Worm (Caenorhabditis elegans) whole organism, late embryonic: ENCODE measurements around the gene F37B12.1.

Source experiments
- C08G9.2 ChIP-seq: sonication (generic microtip); optimal IDR thresholded peaks from 2 replicates; lab custom pipeline; 2016; ENCODE audit warnings: mild to moderate bottlenecking, missing genetic modification characterization, moderate library complexity, missing compliant biosample characterization
- C38D4.7 ChIP-seq: fragments of 200-800 bp; sonication (Bioruptor generic); optimal IDR thresholded peaks from 2 replicates; lab custom pipeline; 2018; ENCODE audit warnings: mild to moderate bottlenecking, missing genetic modification characterization, moderate library complexity, missing compliant biosample characterization
- F13H6.1 ChIP-seq: sonication (generic microtip); optimal IDR thresholded peaks from 2 replicates; lab custom pipeline; 2016; ENCODE audit warnings: missing genetic modification characterization, missing compliant biosample characterization
- K02D7.2 ChIP-seq: sonication (generic microtip); optimal IDR thresholded peaks from 2 replicates; lab custom pipeline; 2017; ENCODE audit warnings: mild to moderate bottlenecking, missing genetic modification characterization, missing compliant biosample characterization
- K09A11.1 ChIP-seq: sonication (generic microtip); optimal IDR thresholded peaks from 2 replicates; lab custom pipeline; 2017; ENCODE audit warnings: antibody characterized with exemption, mild to moderate bottlenecking, missing genetic modification characterization, missing compliant biosample characterization; ENCODE audit not compliant: insufficient read depth
- T23F11.4 ChIP-seq: fragments of 200-800 bp; sonication (Bioruptor generic); optimal IDR thresholded peaks from 2 replicates; lab custom pipeline; 2018; ENCODE audit warnings: mild to moderate bottlenecking, missing genetic modification characterization, missing compliant biosample characterization
- ahr-1 ChIP-seq: sonication (generic microtip); optimal IDR thresholded peaks from 2 replicates; lab custom pipeline; 2016; ENCODE audit warnings: missing genetic modification characterization, missing compliant biosample characterization
- ceh-18 ChIP-seq: sonication (generic microtip); optimal IDR thresholded peaks from 2 replicates; lab custom pipeline; 2016; ENCODE audit warnings: missing genetic modification characterization, missing compliant biosample characterization
- ceh-19 ChIP-seq: fragments of 200-800 bp; sonication (Bioruptor generic); optimal IDR thresholded peaks from 2 replicates; lab custom pipeline; 2018; ENCODE audit warnings: mild to moderate bottlenecking, missing genetic modification characterization, missing compliant biosample characterization
- ceh-2 ChIP-seq: sonication (generic microtip); optimal IDR thresholded peaks from 2 replicates; lab custom pipeline; 2016; ENCODE audit warnings: missing genotype, missing genetic modification characterization, missing compliant biosample characterization
- ceh-24 ChIP-seq: sonication (generic microtip); optimal IDR thresholded peaks from 2 replicates; lab custom pipeline; 2016; ENCODE audit warnings: mild to moderate bottlenecking, missing genetic modification characterization, missing compliant biosample characterization
- ceh-30 ChIP-seq: fragments of 150-350 bp; optimal IDR thresholded peaks from 2 replicates; lab custom pipeline; 2014; ENCODE audit warnings: missing biosample characterization, missing genetic modification characterization
- ceh-45 ChIP-seq: fragments of 200-800 bp; sonication (Bioruptor generic); IDR thresholded peaks from 2 replicates; pipeline ENCODE4 v1.3.6; 2022; ENCODE audit warnings: missing genetic modification reagents, missing genetic modification characterization, missing compliant biosample characterization
- che-1 ChIP-seq: sonication (generic microtip); optimal IDR thresholded peaks from 2 replicates; lab custom pipeline; 2016; ENCODE audit warnings: mild to moderate bottlenecking, missing genetic modification characterization, missing compliant biosample characterization
- dmd-4 ChIP-seq: sonication (generic microtip); optimal IDR thresholded peaks from 2 replicates; lab custom pipeline; 2016; ENCODE audit warnings: borderline replicate concordance, missing genetic modification characterization, missing compliant biosample characterization
- dve-1 ChIP-seq: sonication (generic microtip); optimal IDR thresholded peaks from 2 replicates; lab custom pipeline; 2017; ENCODE audit warnings: antibody characterized with exemption, mild to moderate bottlenecking, missing genetic modification characterization, missing compliant biosample characterization
- elt-2 ChIP-seq: sonication (generic microtip); optimal IDR thresholded peaks from 2 replicates; lab custom pipeline; 2016; ENCODE audit warnings: missing genetic modification reagents, missing genetic modification characterization, missing compliant biosample characterization
- elt-4 ChIP-seq: sonication (generic microtip); optimal IDR thresholded peaks from 2 replicates; lab custom pipeline; 2016; ENCODE audit warnings: missing genetic modification characterization, missing compliant biosample characterization
- fax-1 ChIP-seq: sonication (generic microtip); optimal IDR thresholded peaks from 2 replicates; lab custom pipeline; 2016; ENCODE audit warnings: missing genotype, missing genetic modification characterization, missing compliant biosample characterization
- fkh-10 ChIP-seq: fragments of 150-350 bp; optimal IDR thresholded peaks from 2 replicates; lab custom pipeline; 2014; ENCODE audit warnings: missing biosample characterization, missing genetic modification reagents, missing genetic modification characterization
- fkh-6 ChIP-seq: sonication (generic microtip); optimal IDR thresholded peaks from 2 replicates; lab custom pipeline; 2016; ENCODE audit warnings: missing genetic modification characterization, missing compliant biosample characterization
- hlh-13 ChIP-seq: fragments of 200-800 bp; sonication (Bioruptor generic); optimal IDR thresholded peaks from 2 replicates; lab custom pipeline; 2018; ENCODE audit warnings: mild to moderate bottlenecking, missing genetic modification characterization, missing compliant biosample characterization
- hlh-6 ChIP-seq: sonication (generic microtip); optimal IDR thresholded peaks from 2 replicates; lab custom pipeline; 2016; ENCODE audit warnings: missing genotype, missing genetic modification characterization, missing compliant biosample characterization
- lim-6 ChIP-seq: sonication (generic microtip); optimal IDR thresholded peaks from 2 replicates; lab custom pipeline; 2016; ENCODE audit warnings: missing genetic modification characterization, missing compliant biosample characterization
- nfya-1 ChIP-seq: sonication (generic microtip); optimal IDR thresholded peaks from 2 replicates; lab custom pipeline; 2017; ENCODE audit warnings: missing genetic modification characterization, mild to moderate bottlenecking, missing compliant biosample characterization, antibody characterized with exemption, moderate library complexity
- nhr-11 ChIP-seq: fragments of 150-350 bp; optimal IDR thresholded peaks from 2 replicates; lab custom pipeline; 2014; ENCODE audit warnings: missing biosample characterization, missing genetic modification characterization
- npax-4 ChIP-seq: sonication (generic microtip); optimal IDR thresholded peaks from 2 replicates; lab custom pipeline; 2016; ENCODE audit warnings: missing genetic modification characterization, missing compliant biosample characterization
- pax-1 ChIP-seq: fragments of 150-350 bp; optimal IDR thresholded peaks from 2 replicates; lab custom pipeline; 2014; ENCODE audit warnings: missing biosample characterization, missing genetic modification characterization
- pha-2 ChIP-seq: sonication (generic microtip); optimal IDR thresholded peaks from 2 replicates; lab custom pipeline; 2017; ENCODE audit warnings: mild to moderate bottlenecking, missing genetic modification characterization, missing compliant biosample characterization
- pha-4 ChIP-seq: fragments of 150-350 bp; optimal IDR thresholded peaks from 2 replicates; lab custom pipeline; 2018; ENCODE audit warnings: missing biosample characterization, missing genetic modification reagents, missing genetic modification characterization
- pqm-1 ChIP-seq: sonication (generic microtip); optimal IDR thresholded peaks from 2 replicates; lab custom pipeline; 2016; ENCODE audit warnings: missing genetic modification characterization, missing compliant biosample characterization
- ref-2 ChIP-seq: sonication (generic microtip); optimal IDR thresholded peaks from 2 replicates; lab custom pipeline; 2016; ENCODE audit warnings: missing genetic modification characterization, missing compliant biosample characterization
- rnt-1 ChIP-seq: sonication (generic microtip); optimal IDR thresholded peaks from 2 replicates; lab custom pipeline; 2016; ENCODE audit warnings: missing genetic modification characterization, missing compliant biosample characterization
- sox-2 ChIP-seq: fragments of 200-800 bp; sonication (Bioruptor generic); IDR thresholded peaks from 2 replicates; pipeline ENCODE4 v1.3.6; 2022; ENCODE audit warnings: missing genetic modification reagents, missing genetic modification characterization, missing compliant biosample characterization
- sox-4 ChIP-seq: sonication (generic microtip); optimal IDR thresholded peaks from 2 replicates; lab custom pipeline; 2017; ENCODE audit warnings: mild to moderate bottlenecking, missing genetic modification characterization, inconsistent platforms, missing compliant biosample characterization
- syd-9 ChIP-seq: sonication (generic microtip); optimal IDR thresholded peaks from 2 replicates; lab custom pipeline; 2016; ENCODE audit warnings: mild to moderate bottlenecking, missing genetic modification characterization, moderate library complexity, missing compliant biosample characterization
- tbx-2 ChIP-seq: sonication (generic microtip); optimal IDR thresholded peaks from 2 replicates; lab custom pipeline; 2016; ENCODE audit warnings: missing genetic modification characterization, missing compliant biosample characterization
- unc-3 ChIP-seq, 2 experiments: fragments of 200-800 bp in 1 of 2; sonication (Bioruptor generic) in 1 of 2; sonication (generic microtip) in 1 of 2; conservative IDR thresholded peaks in 1 of 2; optimal IDR thresholded peaks in 1 of 2; 2 replicates each; pipeline versions ENCODE4 v1.3.6 to Lab custom; 2016 to 2022; ENCODE audit warnings: missing compliant biosample characterization in 2 of 2, missing genetic modification characterization in 2 of 2, missing genetic modification reagents in 1 of 2
- ztf-16 ChIP-seq: sonication (generic microtip); optimal IDR thresholded peaks from 2 replicates; lab custom pipeline; 2017; ENCODE audit warnings: missing genetic modification characterization, missing compliant biosample characterization

The F37B12.1 gene

DNA sequence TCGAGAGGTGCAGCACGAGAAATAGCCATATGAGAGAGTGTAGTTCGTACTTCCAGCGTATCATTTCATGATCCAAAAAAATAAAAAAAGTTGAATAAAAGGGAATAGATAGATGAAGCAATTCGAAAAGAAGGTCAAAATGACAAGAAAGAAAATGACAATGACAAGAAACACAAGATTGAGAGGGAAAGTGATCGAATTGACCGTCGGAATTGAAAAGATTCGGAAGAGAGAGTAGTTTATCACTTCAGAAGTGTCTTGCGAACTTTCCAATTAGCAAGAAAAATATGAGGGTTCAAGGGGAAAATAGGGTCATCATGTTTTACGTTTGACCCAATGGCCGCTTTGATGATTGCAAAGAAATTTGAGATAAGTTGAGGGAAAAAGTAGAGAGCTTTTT is 9.4 kb downstream of the F37B12.1 start, which contains the start of gene dep-1:
Gene dep-1, minus strand, starts transcription at position 95 of the 400 bp plus-strand sequence.
- TF ChIP-seq npax-4 (tag; lab: Kevin White, UChicago): no peak
- TF ChIP-seq ceh-2 (tag; lab: Kevin White, UChicago): no peak
- no peak for TF ChIP-seq dve-1 (tag; lab: Kevin White, UChicago)
- no peak for TF ChIP-seq fax-1
- TF ChIP-seq tbx-2 (tag; lab: Kevin White, UChicago): no peak
- no peak for TF ChIP-seq pqm-1 (tag; lab: Kevin White, UChicago)
- no peak for TF ChIP-seq syd-9
- no peak for TF ChIP-seq T23F11.4
- TF ChIP-seq ahr-1 (tag; lab: Kevin White, UChicago): no peak
- no peak for TF ChIP-seq hlh-6
- TF ChIP-seq rnt-1: no peak
- no peak for TF ChIP-seq ceh-19
- no peak for TF ChIP-seq che-1 (tag; lab: Kevin White, UChicago)
- no peak for TF ChIP-seq sox-2 (GFP tag; lab: Robert Waterston, UW)
- TF ChIP-seq sox-4: no peak
- TF ChIP-seq dmd-4 (tag; lab: Kevin White, UChicago): no peak
- no peak for TF ChIP-seq lim-6 (tag; lab: Kevin White, UChicago)
- TF ChIP-seq ceh-24 (tag; lab: Kevin White, UChicago): no peak
- no peak for TF ChIP-seq pha-2 (tag; lab: Kevin White, UChicago)

DNA sequence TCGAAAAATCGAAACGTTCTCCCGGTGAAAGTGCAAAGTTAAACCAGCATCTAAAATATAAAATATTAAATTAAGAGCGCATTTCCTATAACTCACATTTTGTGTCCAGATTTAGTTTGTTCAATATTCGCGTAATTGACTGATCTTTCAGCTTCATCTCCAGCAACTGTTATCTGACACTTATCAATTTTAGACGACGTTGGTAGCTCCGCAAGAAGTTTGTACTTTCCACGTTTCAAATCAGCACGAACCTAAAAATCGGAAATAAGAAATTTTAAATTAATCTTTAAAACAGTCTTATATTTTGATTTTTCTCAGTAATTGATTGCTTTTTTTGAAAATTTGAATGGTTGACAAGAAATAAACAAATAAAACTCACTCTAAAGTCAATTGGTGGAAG is 11.4 kb downstream of the F37B12.1 start:
- no peak for TF ChIP-seq ceh-24 (tag; lab: Kevin White, UChicago)
- TF ChIP-seq, all 69 proteins: peak for 0

DNA sequence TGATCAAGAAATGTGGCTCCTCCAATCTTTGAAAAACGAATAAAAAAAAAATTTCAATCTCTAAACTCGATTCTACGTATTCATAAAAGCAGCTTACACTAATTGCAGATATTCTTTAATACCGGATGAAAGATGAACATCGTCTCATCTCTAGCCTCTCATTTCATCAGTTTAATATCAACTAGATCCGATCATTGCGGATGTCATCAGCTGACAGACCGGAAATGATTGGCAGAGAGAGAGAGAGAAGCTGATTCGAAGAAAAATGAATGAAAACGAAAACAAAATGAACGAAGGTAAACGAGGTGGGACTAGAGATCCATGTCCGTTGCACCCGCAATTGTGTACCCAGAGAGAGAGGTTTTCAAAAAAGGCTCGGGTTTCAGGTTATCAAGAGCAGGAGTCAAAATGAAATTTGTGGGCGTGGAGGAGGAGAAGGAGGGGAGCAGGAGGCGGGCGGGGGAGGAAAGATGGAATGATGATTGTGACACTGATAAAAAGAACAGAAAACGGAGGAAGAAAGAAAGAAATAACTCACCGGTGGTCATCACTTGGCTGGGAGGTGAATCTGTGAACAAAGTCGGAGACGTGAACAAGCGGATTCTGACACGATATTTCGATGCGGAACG is 14.1 kb downstream of the F37B12.1 start:
- TF ChIP-seq unc-3 (GFP tag; conservative IDR thresholded peaks at IDR 0.05; lab: Robert Waterston, UW): no peak
- no peak for TF ChIP-seq unc-3 (tag; optimal IDR thresholded peaks at IDR 0.05; lab: Kevin White, UChicago)
- no peak for TF ChIP-seq fkh-6 (tag; lab: Kevin White, UChicago)
- no peak for TF ChIP-seq lim-6 (tag; lab: Kevin White, UChicago)
- peak; percentile 17 for TF ChIP-seq ceh-19
- no peak for TF ChIP-seq C08G9.2
- TF ChIP-seq pax-1 (tag; lab: Kevin White, UChicago): no peak
- TF ChIP-seq ceh-30: no peak
- peak; percentile 1 for TF ChIP-seq ceh-18 (tag; lab: Kevin White, UChicago)
- no peak for TF ChIP-seq hlh-13 (GFP tag; lab: Kevin White, UChicago)
- TF ChIP-seq ceh-45 (GFP tag; lab: Robert Waterston, UW): no peak
- TF ChIP-seq ref-2 (tag; lab: Kevin White, UChicago): no peak
- TF ChIP-seq ztf-16 (tag; lab: Kevin White, UChicago): no peak
- TF ChIP-seq, all 69 proteins: peak for 2

DNA sequence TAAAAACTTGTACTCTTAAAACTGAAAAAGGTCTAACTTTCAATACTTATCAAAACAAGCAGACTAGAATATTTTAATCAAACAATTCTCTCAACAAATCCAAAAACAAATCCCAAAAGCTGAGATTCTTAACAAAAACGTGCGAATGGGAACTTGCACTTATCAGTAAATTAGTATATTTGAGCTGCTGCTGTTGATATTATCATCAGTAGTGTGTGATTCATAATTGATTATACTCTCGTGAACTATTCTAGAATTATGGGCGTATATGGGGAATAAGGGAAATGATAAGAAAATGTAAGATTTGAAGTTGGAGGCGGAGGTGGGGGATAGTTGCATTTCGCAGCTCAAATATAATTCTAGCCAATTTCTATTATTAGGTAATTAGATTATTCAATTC is 14.9 kb downstream of the F37B12.1 start:
- TF ChIP-seq dve-1 (tag; lab: Kevin White, UChicago): no peak
- no peak for TF ChIP-seq ceh-30
- no peak for TF ChIP-seq pqm-1 (tag; lab: Kevin White, UChicago)
- no peak for TF ChIP-seq che-1 (tag; lab: Kevin White, UChicago)
- TF ChIP-seq T23F11.4: no peak
- no peak for TF ChIP-seq nfya-1 (tag; lab: Kevin White, UChicago)
- TF ChIP-seq K09A11.1: no peak
- no peak for TF ChIP-seq unc-3 (GFP tag; conservative IDR thresholded peaks at IDR 0.05; lab: Robert Waterston, UW)
- no peak for TF ChIP-seq unc-3 (tag; optimal IDR thresholded peaks at IDR 0.05; lab: Kevin White, UChicago)
- no peak for TF ChIP-seq npax-4 (tag; lab: Kevin White, UChicago)
- TF ChIP-seq hlh-13 (GFP tag; lab: Kevin White, UChicago): no peak
- no peak for TF ChIP-seq elt-4 (tag; lab: Kevin White, UChicago)
- no peak for TF ChIP-seq nhr-11 (tag; lab: Kevin White, UChicago)
- no peak for TF ChIP-seq elt-2 (tag; lab: Kevin White, UChicago)
- no peak for TF ChIP-seq K02D7.2 (tag; lab: Kevin White, UChicago)
- no peak for TF ChIP-seq ceh-24 (tag; lab: Kevin White, UChicago)
- TF ChIP-seq fax-1: no peak
- no peak for TF ChIP-seq F13H6.1 (tag; lab: Kevin White, UChicago)
- no peak for TF ChIP-seq C38D4.7
- no peak for TF ChIP-seq fkh-10 (GFP tag; lab: Kevin White, UChicago)
- no peak for TF ChIP-seq pha-4 (tag; lab: Kevin White, UChicago)
